Fruit fly (Drosophila melanogaster) whole organism, embryonic: ENCODE measurements around the gene Kyat.

Experiments
- CG10147 ChIP-seq: fragments of 200-800 bp; sonication (Bioruptor generic); optimal IDR thresholded peaks from 2 replicates; lab custom pipeline; 2019; ENCODE audit warnings: missing biosample characterization, mild to moderate bottlenecking, missing genetic modification characterization, moderate library complexity
- CG10274 ChIP-seq: fragments of 200-800 bp; sonication (Bioruptor generic); optimal IDR thresholded peaks from 3 replicates; lab custom pipeline; 2017; ENCODE audit warnings: missing biosample characterization, mild to moderate bottlenecking, missing genetic modification characterization
- CG14441 ChIP-seq: fragments of 200-800 bp; sonication (Bioruptor generic); IDR thresholded peaks from 2 replicates; pipeline ENCODE4 v1.3.6; 2022; ENCODE audit warnings: missing biosample characterization, missing genetic modification characterization
- CG15073 ChIP-seq: fragments of 200-800 bp; sonication (Bioruptor generic); optimal IDR thresholded peaks from 2 replicates; lab custom pipeline; 2016; ENCODE audit warnings: missing biosample characterization, missing genetic modification characterization
- CG15479 ChIP-seq: fragments of 200-800 bp; sonication (Bioruptor generic); optimal IDR thresholded peaks from 3 replicates; lab custom pipeline; 2019; ENCODE audit warnings: missing biosample characterization, mild to moderate bottlenecking, missing genetic modification characterization, moderate library complexity
- CG1602 ChIP-seq: fragments of 200-800 bp; sonication (Bioruptor generic); optimal IDR thresholded peaks from 3 replicates; lab custom pipeline; 2016; ENCODE audit warnings: missing biosample characterization, missing genetic modification characterization
- CG1647 ChIP-seq: fragments of 200-800 bp; sonication (Bioruptor generic); optimal IDR thresholded peaks from 3 replicates; lab custom pipeline; 2016; ENCODE audit warnings: missing biosample characterization, missing genetic modification characterization
- CG17359 ChIP-seq: fragments of 200-800 bp; sonication (Bioruptor generic); optimal IDR thresholded peaks from 3 replicates; lab custom pipeline; 2018; ENCODE audit warnings: missing biosample characterization, mild to moderate bottlenecking, missing genetic modification characterization, moderate library complexity
- CG17829 ChIP-seq: fragments of 200-800 bp; optimal IDR thresholded peaks from 2 replicates; lab custom pipeline; 2019; ENCODE audit warnings: missing biosample characterization, mild to moderate bottlenecking, missing genetic modification characterization, moderate library complexity
- CG30403 ChIP-seq: fragments of 200-800 bp; sonication (Bioruptor generic); optimal IDR thresholded peaks from 3 replicates; lab custom pipeline; 2016; ENCODE audit warnings: missing biosample characterization, missing genetic modification characterization
- CG30431 ChIP-seq: fragments of 200-800 bp; sonication (Bioruptor generic); optimal IDR thresholded peaks from 2 replicates; lab custom pipeline; 2017; ENCODE audit warnings: missing biosample characterization, missing genetic modification characterization
- CG31365 ChIP-seq: fragments of 200-800 bp; sonication (Bioruptor generic); optimal IDR thresholded peaks from 2 replicates; lab custom pipeline; 2018; ENCODE audit warnings: missing biosample characterization, mild to moderate bottlenecking, missing genetic modification characterization
- CG3163 ChIP-seq: fragments of 200-800 bp; sonication (Bioruptor generic); optimal IDR thresholded peaks from 3 replicates; lab custom pipeline; 2016; ENCODE audit warnings: missing biosample characterization, missing genetic modification characterization
- CG32532 ChIP-seq: fragments of 200-800 bp; sonication (Bioruptor generic); IDR thresholded peaks from 2 replicates; pipeline ENCODE4 v1.3.6; 2022; ENCODE audit warnings: missing biosample characterization, missing genetic modification characterization
- CG3995 ChIP-seq: fragments of 200-800 bp; sonication (Bioruptor generic); optimal IDR thresholded peaks from 3 replicates; lab custom pipeline; 2016; ENCODE audit warnings: missing biosample characterization, missing genetic modification characterization
- CG6683 ChIP-seq: fragments of 200-800 bp; sonication (Bioruptor generic); optimal IDR thresholded peaks from 2 replicates; lab custom pipeline; 2017; ENCODE audit warnings: missing biosample characterization, mild to moderate bottlenecking, missing genetic modification characterization, missing genetic modification reagents
- CG8478 ChIP-seq: fragments of >200 bp; optimal IDR thresholded peaks from 2 replicates; lab custom pipeline; 2018
- CG9797 ChIP-seq: fragments of 200-800 bp; sonication (Bioruptor generic); optimal IDR thresholded peaks from 3 replicates; lab custom pipeline; 2018; ENCODE audit warnings: missing biosample characterization, mild to moderate bottlenecking, missing genetic modification characterization
- Ets97D ChIP-seq: fragments of 200-800 bp; sonication (Bioruptor generic); optimal IDR thresholded peaks from 3 replicates; lab custom pipeline; 2016; ENCODE audit warnings: missing biosample characterization, missing genetic modification characterization
- HLH54F ChIP-seq: fragments of 200-800 bp; sonication (Bioruptor generic); optimal IDR thresholded peaks from 3 replicates; lab custom pipeline; 2016; ENCODE audit warnings: missing biosample characterization, missing genetic modification characterization
- MBD-R2 ChIP-seq: fragments of 200-800 bp; sonication (Bioruptor generic); IDR thresholded peaks from 2 replicates; pipeline ENCODE4 v1.3.6; 2022; ENCODE audit warnings: missing biosample characterization, missing genetic modification characterization
- Med ChIP-seq: fragments of 200-800 bp; sonication (Bioruptor generic); peaks from one replicate; lab custom pipeline; 2016; ENCODE audit warnings: missing biosample characterization, missing genetic modification characterization, mild to moderate bottlenecking, inconsistent platforms, moderate library complexity
- Oli ChIP-seq: fragments of 200-800 bp; sonication (Bioruptor generic); optimal IDR thresholded peaks from 2 replicates; lab custom pipeline; 2018; ENCODE audit warnings: missing biosample characterization, mild to moderate bottlenecking, missing genetic modification characterization, moderate library complexity
- Xrp1 ChIP-seq: fragments of 200-800 bp; sonication (Bioruptor generic); IDR thresholded peaks from 2 replicates; pipeline ENCODE4 v1.3.6; 2022; ENCODE audit warnings: missing biosample characterization, missing genetic modification characterization
- bab2 ChIP-seq: fragments of 200-800 bp; sonication (Bioruptor generic); optimal IDR thresholded peaks from 2 replicates; lab custom pipeline; 2016; ENCODE audit warnings: missing biosample characterization, missing genetic modification characterization
- br ChIP-seq: fragments of >200 bp; optimal IDR thresholded peaks from 2 replicates; lab custom pipeline; 2017
- bsh ChIP-seq, 2 experiments: fragments of 200-800 bp; sonication (Bioruptor generic); optimal IDR thresholded peaks; 2 replicates each; lab custom pipeline; 2017 to 2018; ENCODE audit warnings: mild to moderate bottlenecking in 2 of 2, missing biosample characterization in 2 of 2, missing genetic modification characterization in 2 of 2, moderate library complexity in 1 of 2
- caup ChIP-seq: fragments of 200-800 bp; sonication (Bioruptor generic); optimal IDR thresholded peaks from 3 replicates; lab custom pipeline; 2017; ENCODE audit warnings: missing biosample characterization, mild to moderate bottlenecking, missing genetic modification characterization, moderate library complexity; ENCODE audit not compliant: severe bottlenecking
- chinmo ChIP-seq: fragments of 200-800 bp; sonication (Bioruptor generic); IDR thresholded peaks from 4 replicates; pipeline ENCODE4 v1.3.6; 2022; ENCODE audit warnings: missing biosample characterization, missing genetic modification characterization; ENCODE audit not compliant: partially characterized antibody
- ci ChIP-seq: fragments of 200-800 bp; sonication (Bioruptor generic); IDR thresholded peaks from 3 replicates; pipeline ENCODE4 v1.3.6; 2022; ENCODE audit warnings: missing biosample characterization, missing genetic modification characterization
- crp ChIP-seq, 2 experiments: fragments of 200-800 bp; sonication (Bioruptor generic); optimal IDR thresholded peaks; 2 replicates in 1 of 2; 3 replicates in 1 of 2; lab custom pipeline; 2017; ENCODE audit warnings: missing biosample characterization in 2 of 2, missing genetic modification characterization in 2 of 2, mild to moderate bottlenecking in 1 of 2, moderate library complexity in 1 of 2
- cwo ChIP-seq: fragments of 200-800 bp; sonication (Bioruptor generic); optimal IDR thresholded peaks from 3 replicates; lab custom pipeline; 2017; ENCODE audit warnings: missing biosample characterization, missing genetic modification characterization, mild to moderate bottlenecking, moderate library complexity, missing genetic modification reagents
- danr ChIP-seq: fragments of 200-800 bp; sonication (Bioruptor generic); IDR thresholded peaks from 2 replicates; pipeline ENCODE4 v1.3.6; 2022; ENCODE audit warnings: missing biosample characterization, missing genetic modification characterization
- esg ChIP-seq: fragments of 200-800 bp; sonication (Bioruptor generic); conservative IDR thresholded peaks from 2 replicates; pipeline ENCODE4 v1.3.6; 2022; ENCODE audit warnings: missing biosample characterization, missing genetic modification characterization
- ftz-f1 ChIP-seq: fragments of 200-800 bp; sonication (Bioruptor generic); optimal IDR thresholded peaks from 2 replicates; lab custom pipeline; 2016; ENCODE audit warnings: missing biosample characterization, missing genetic modification characterization
- gcm ChIP-seq: fragments of 200-800 bp; sonication (Bioruptor generic); optimal IDR thresholded peaks from 2 replicates; lab custom pipeline; 2019; ENCODE audit warnings: missing biosample characterization, mild to moderate bottlenecking, missing genetic modification characterization, moderate library complexity
- klu ChIP-seq: fragments of 200-800 bp; sonication (Bioruptor generic); IDR thresholded peaks from 2 replicates; pipeline ENCODE4 v1.3.6; 2022; ENCODE audit warnings: missing biosample characterization, missing genetic modification characterization
- lab ChIP-seq: fragments of 200-800 bp; sonication (Bioruptor generic); optimal IDR thresholded peaks from 3 replicates; lab custom pipeline; 2017; ENCODE audit warnings: missing biosample characterization, missing genetic modification characterization, mild to moderate bottlenecking, moderate library complexity, missing genetic modification reagents
- lola ChIP-seq, 3 experiments: fragments of >200 bp in 2 of 3; fragments of 200-800 bp in 1 of 3; sonication (Bioruptor generic) in 1 of 3; optimal IDR thresholded peaks; 2 replicates each; lab custom pipeline; 2017 to 2019; ENCODE audit warnings: missing biosample characterization in 3 of 3, missing genetic modification characterization in 3 of 3, mild to moderate bottlenecking in 1 of 3, moderate library complexity in 1 of 3
- luna ChIP-seq: fragments of 200-800 bp; sonication (Bioruptor generic); optimal IDR thresholded peaks from 2 replicates; lab custom pipeline; 2016; ENCODE audit warnings: missing biosample characterization, missing genetic modification characterization
- nerfin-1 ChIP-seq: fragments of 200-800 bp; sonication (Bioruptor generic); optimal IDR thresholded peaks from 3 replicates; lab custom pipeline; 2019; ENCODE audit warnings: missing biosample characterization, mild to moderate bottlenecking, missing genetic modification characterization, moderate library complexity
- peb ChIP-seq: fragments of 200-800 bp; sonication (Bioruptor generic); IDR thresholded peaks from 2 replicates; pipeline ENCODE4 v1.3.6; 2022; ENCODE audit warnings: missing biosample characterization, missing genetic modification characterization
- pho ChIP-seq: fragments of 200-800 bp; sonication (Bioruptor generic); optimal IDR thresholded peaks from 2 replicates; lab custom pipeline; 2016; ENCODE audit warnings: missing biosample characterization, missing genetic modification characterization
- repo ChIP-seq: fragments of 200-800 bp; sonication (Bioruptor generic); optimal IDR thresholded peaks from 2 replicates; lab custom pipeline; 2016; ENCODE audit warnings: missing biosample characterization, missing genetic modification characterization
- row ChIP-seq: fragments of 200-800 bp; sonication (Bioruptor generic); IDR thresholded peaks from 3 replicates; pipeline ENCODE4 v1.3.6; 2022; ENCODE audit warnings: missing biosample characterization, missing genetic modification characterization
- schlank ChIP-seq: fragments of 200-800 bp; sonication (Bioruptor generic); optimal IDR thresholded peaks from 2 replicates; lab custom pipeline; 2018; ENCODE audit warnings: missing biosample characterization, mild to moderate bottlenecking, missing genetic modification characterization
- sens ChIP-seq: fragments of 200-800 bp; sonication (Bioruptor generic); peaks from one replicate; lab custom pipeline; 2016; ENCODE audit warnings: missing biosample characterization, missing genetic modification characterization
- trem ChIP-seq: fragments of 200-800 bp; optimal IDR thresholded peaks from 3 replicates; lab custom pipeline; 2019; ENCODE audit warnings: missing biosample characterization, mild to moderate bottlenecking, missing genetic modification characterization, moderate library complexity
- wor ChIP-seq: fragments of 200-800 bp; sonication (Bioruptor generic); IDR thresholded peaks from 2 replicates; pipeline ENCODE4 v1.3.6; 2022; ENCODE audit warnings: missing biosample characterization, missing genetic modification characterization
- zen ChIP-seq: fragments of 200-800 bp; sonication (Bioruptor generic); optimal IDR thresholded peaks from 3 replicates; lab custom pipeline; 2018; ENCODE audit warnings: missing biosample characterization, mild to moderate bottlenecking, missing genetic modification characterization, moderate library complexity
- zfh1 ChIP-seq: fragments of 200-800 bp; sonication (Bioruptor generic); IDR thresholded peaks from 3 replicates; pipeline ENCODE4 v1.3.6; 2022; ENCODE audit warnings: missing biosample characterization, missing genetic modification characterization

Gene Kyat

DNA sequence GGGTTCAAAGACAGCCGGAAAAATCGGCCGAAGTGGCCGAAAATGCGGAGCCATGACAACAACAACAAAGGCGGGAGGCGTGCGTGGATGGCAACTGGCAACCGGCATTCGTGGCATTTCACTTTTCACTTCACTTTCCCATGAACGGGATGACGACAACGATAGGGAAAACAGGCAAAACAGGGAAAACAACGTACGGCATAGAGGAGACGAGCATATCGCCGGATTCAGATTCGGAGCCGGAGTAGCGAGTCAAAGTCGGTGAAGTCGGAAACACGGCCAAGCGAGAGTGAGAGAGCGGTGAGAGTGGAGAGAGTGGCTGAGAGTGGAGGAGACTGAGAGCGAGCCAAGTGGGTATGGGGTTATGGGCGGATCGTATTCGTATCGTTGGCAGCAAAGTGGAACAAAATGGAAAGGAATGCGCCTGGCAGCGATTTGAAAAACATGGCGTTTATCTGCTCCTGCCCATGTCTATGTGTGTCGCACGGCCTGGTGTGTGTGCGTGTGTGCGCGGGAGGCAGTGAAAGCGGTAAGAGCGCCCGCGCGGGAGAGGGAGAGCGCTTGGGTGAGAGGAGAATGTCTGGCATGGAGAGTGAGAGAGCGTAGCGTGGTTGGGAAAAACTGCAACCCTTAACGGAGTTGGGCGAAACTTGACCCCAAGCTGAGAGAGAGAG, 48.8 kb downstream of the Kyat start (continued):
- TF ChIP-seq row (no peak), Xrp1 (GFP tag; lab: Robert Waterston, UW) (0 out of 2 replicates have a peak, but pooled peaks have one; percentile 5), HLH54F (GFP tag; lab: Kevin White, UChicago) (no peak), pho (GFP tag; lab: Kevin White, UChicago) (no peak), danr (no peak), zfh1 (GFP tag; lab: Robert Waterston, UW) (no peak), CG14441 (no peak), CG17829 (no peak), repo (GFP tag; lab: Kevin White, UChicago) (no peak), lab (GFP tag; lab: Kevin White, UChicago) (no peak), ftz-f1 (GFP tag; lab: Kevin White, UChicago) (no peak), CG31365 (tag; lab: Kevin White, UChicago) (no peak), schlank (no peak), nerfin-1 (tag; lab: Kevin White, UChicago) (peak; percentile 63), CG30431 (GFP tag; lab: Kevin White, UChicago) (no peak), CG32532 (0 out of 2 replicates have a peak, but pooled peaks have one; percentile 28), CG1602 (GFP tag; lab: Kevin White, UChicago) (no peak), br (lab: Kevin White, UChicago) (no peak), zen (no peak), lola (GFP tag; optimal IDR thresholded peaks at IDR 0.05; lab: Kevin White, UChicago) (no peak), peb (GFP tag; lab: Robert Waterston, UW) (no peak), MBD-R2 (GFP tag; lab: Robert Waterston, UW) (no peak), bsh (GFP tag; optimal IDR thresholded peaks at IDR 0.05; lab: Kevin White, UChicago) (peak in 1 of 2 experiments; percentile 13), Oli (tag; lab: Kevin White, UChicago) (no peak), sens (no peak), gcm (GFP tag; lab: Kevin White, UChicago) (no peak), crp (GFP tag; optimal IDR thresholded peaks at IDR 0.05; lab: Kevin White, UChicago) (no peak), ci (GFP tag; lab: Robert Waterston, UW) (peak; percentile 50; the same call in 1 of the 3 replicates), CG15073 (no peak), CG9797 (no peak), chinmo (GFP tag; lab: Robert Waterston, UW) (peak; percentile 77; the same call in 1 of the 4 replicates), luna (GFP tag; lab: Kevin White, UChicago) (no peak), caup (GFP tag; lab: Kevin White, UChicago) (no peak), CG15479 (GFP tag; lab: Kevin White, UChicago) (peak; percentile 54), CG8478 (lab: Kevin White, UChicago) (peak; percentile 73), CG3995 (GFP tag; lab: Kevin White, UChicago) (no peak), bab2 (GFP tag; lab: Kevin White, UChicago) (no peak), CG10147 (no peak), esg (no peak), CG10274 (GFP tag; lab: Kevin White, UChicago) (peak; percentile 57), CG3163 (GFP tag; lab: Kevin White, UChicago) (no peak), cwo (GFP tag; lab: Kevin White, UChicago) (no peak), CG1647 (GFP tag; lab: Kevin White, UChicago) (no peak), CG30403 (GFP tag; lab: Kevin White, UChicago) (no peak), CG6683 (GFP tag; lab: Kevin White, UChicago) (no peak), wor (GFP tag; lab: Robert Waterston, UW) (no peak), Med (peak; percentile 78), Ets97D (no peak), CG17359 (tag; lab: Kevin White, UChicago) (no peak), klu (no peak), trem (tag; lab: Kevin White, UChicago) (peak; percentile 11)
